Fruit fly (Drosophila melanogaster) whole organism, embryonic: Measurements from ENCODE around the gene Rh5.

Source experiments
- Adf1 ChIP-seq: fragments of 200-800 bp; sonication (Bioruptor generic); IDR thresholded peaks from 2 replicates; pipeline ENCODE4 v1.3.6; 2022; ENCODE audit warnings: missing biosample characterization, missing genetic modification characterization
- B-H2 ChIP-seq: fragments of 200-800 bp; sonication (Bioruptor generic); optimal IDR thresholded peaks from 2 replicates; lab custom pipeline; 2018; ENCODE audit warnings: missing biosample characterization, mild to moderate bottlenecking, missing genetic modification characterization
- Bdp1 ChIP-seq: fragments of 200-800 bp; sonication (Bioruptor generic); optimal IDR thresholded peaks from 3 replicates; lab custom pipeline; 2016; ENCODE audit warnings: missing biosample characterization, missing genetic modification characterization
- CG11456 ChIP-seq: fragments of 200-800 bp; sonication (Bioruptor generic); IDR thresholded peaks from 3 replicates; pipeline ENCODE4 v1.3.6; 2022; ENCODE audit warnings: missing biosample characterization, missing genetic modification characterization
- CG12769 ChIP-seq: fragments of 200-800 bp; sonication (Bioruptor generic); optimal IDR thresholded peaks from 2 replicates; lab custom pipeline; 2019; ENCODE audit warnings: missing biosample characterization, mild to moderate bottlenecking, missing genetic modification characterization, moderate library complexity
- CG13624 ChIP-seq: fragments of 200-800 bp; sonication (Bioruptor generic); optimal IDR thresholded peaks from 2 replicates; lab custom pipeline; 2016; ENCODE audit warnings: missing biosample characterization, missing genetic modification characterization
- CG1603 ChIP-seq: fragments of 200-800 bp; sonication (Bioruptor generic); optimal IDR thresholded peaks from 2 replicates; lab custom pipeline; 2019; ENCODE audit warnings: missing biosample characterization, mild to moderate bottlenecking, missing genetic modification characterization, moderate library complexity
- CG17186 ChIP-seq: fragments of 200-800 bp; sonication (Bioruptor generic); optimal IDR thresholded peaks from 3 replicates; lab custom pipeline; 2017; ENCODE audit warnings: missing biosample characterization, missing genetic modification reagents, missing genetic modification characterization
- CG1832 ChIP-seq: fragments of 200-800 bp; sonication (Bioruptor generic); optimal IDR thresholded peaks from 2 replicates; lab custom pipeline; 2017; ENCODE audit warnings: missing biosample characterization, mild to moderate bottlenecking, missing genetic modification characterization, inconsistent platforms
- CG3163 ChIP-seq: fragments of 200-800 bp; sonication (Bioruptor generic); optimal IDR thresholded peaks from 3 replicates; lab custom pipeline; 2016; ENCODE audit warnings: missing biosample characterization, missing genetic modification characterization
- CG32772 ChIP-seq: fragments of 200-800 bp; sonication (Bioruptor generic); IDR thresholded peaks from 2 replicates; pipeline ENCODE4 v1.3.6; 2022; ENCODE audit warnings: missing biosample characterization, missing genetic modification characterization
- CG34376 ChIP-seq: fragments of 200-800 bp; sonication (Bioruptor generic); optimal IDR thresholded peaks from 2 replicates; lab custom pipeline; 2018; ENCODE audit warnings: missing biosample characterization, mild to moderate bottlenecking, missing genetic modification characterization
- CG34422 ChIP-seq: fragments of 200-800 bp; sonication (Bioruptor generic); IDR thresholded peaks from 3 replicates; pipeline ENCODE4 v1.3.6; 2022; ENCODE audit warnings: missing biosample characterization, missing genetic modification characterization
- CG6175 ChIP-seq: fragments of 200-800 bp; sonication (Bioruptor generic); IDR thresholded peaks from 3 replicates; pipeline ENCODE4 v1.3.6; 2022; ENCODE audit warnings: missing biosample characterization, missing genetic modification characterization
- CG6813 ChIP-seq: fragments of 200-800 bp; sonication (Bioruptor generic); optimal IDR thresholded peaks from 2 replicates; lab custom pipeline; 2017; ENCODE audit warnings: missing biosample characterization, missing genetic modification characterization, mild to moderate bottlenecking, moderate library complexity, missing genetic modification reagents
- CG6854 ChIP-seq: fragments of 200-800 bp; sonication (Bioruptor generic); optimal IDR thresholded peaks from 3 replicates; lab custom pipeline; 2017; ENCODE audit warnings: missing biosample characterization, mild to moderate bottlenecking, missing genetic modification characterization
- CG7786 ChIP-seq: fragments of 200-800 bp; sonication (Bioruptor generic); optimal IDR thresholded peaks from 2 replicates; lab custom pipeline; 2016; ENCODE audit warnings: missing biosample characterization, missing genetic modification characterization
- CG8290 ChIP-seq, 3 experiments: fragments of 200-800 bp; sonication (Bioruptor generic); optimal IDR thresholded peaks; 2 replicates each; lab custom pipeline; 2016 to 2019; ENCODE audit warnings: missing biosample characterization in 3 of 3, missing genetic modification characterization in 3 of 3, mild to moderate bottlenecking in 2 of 3, moderate library complexity in 1 of 3
- CG8478 ChIP-seq: fragments of >200 bp; optimal IDR thresholded peaks from 2 replicates; lab custom pipeline; 2018
- CrebB ChIP-seq: fragments of 200-800 bp; sonication (Bioruptor generic); optimal IDR thresholded peaks from 3 replicates; lab custom pipeline; 2018; ENCODE audit warnings: missing biosample characterization, mild to moderate bottlenecking, missing genetic modification characterization
- Deaf1 ChIP-seq: fragments of 200-800 bp; optimal IDR thresholded peaks from 3 replicates; lab custom pipeline; 2019; ENCODE audit warnings: missing biosample characterization, mild to moderate bottlenecking, missing genetic modification characterization, moderate library complexity
- Dfd ChIP-seq, 2 experiments: fragments of >200 bp; optimal IDR thresholded peaks; 2 replicates each; lab custom pipeline; 2017; ENCODE audit warnings: missing biosample characterization in 2 of 2, missing genetic modification characterization in 2 of 2
- Dip3 ChIP-seq: fragments of 200-800 bp; sonication (Bioruptor generic); optimal IDR thresholded peaks from 3 replicates; lab custom pipeline; 2016; ENCODE audit warnings: missing biosample characterization, missing genetic modification characterization
- Drgx ChIP-seq: fragments of 200-800 bp; sonication (Bioruptor generic); IDR thresholded peaks from 2 replicates; pipeline ENCODE4 v1.3.6; 2022; ENCODE audit warnings: missing biosample characterization, missing genetic modification characterization
- Fer1 ChIP-seq: fragments of 200-800 bp; sonication (Bioruptor generic); optimal IDR thresholded peaks from 2 replicates; lab custom pipeline; 2017; ENCODE audit warnings: missing biosample characterization, mild to moderate bottlenecking, missing genetic modification characterization
- HLH3B ChIP-seq: fragments of 200-800 bp; sonication (Bioruptor generic); IDR thresholded peaks from 2 replicates; pipeline ENCODE4 v1.3.6; 2022; ENCODE audit warnings: missing biosample characterization, missing genetic modification characterization
- HLH4C ChIP-seq: fragments of 200-800 bp; sonication (Bioruptor generic); IDR thresholded peaks from 3 replicates; pipeline ENCODE4 v1.3.6; 2022; ENCODE audit warnings: missing biosample characterization, missing genetic modification characterization; ENCODE audit not compliant: partially characterized antibody
- Hmr ChIP-seq: fragments of 200-800 bp; sonication (Bioruptor generic); optimal IDR thresholded peaks from 3 replicates; lab custom pipeline; 2017; ENCODE audit warnings: mild to moderate bottlenecking, missing biosample characterization, missing genetic modification reagents, missing genetic modification characterization
- Lpt ChIP-seq: fragments of >200 bp; optimal IDR thresholded peaks from 2 replicates; lab custom pipeline; 2018; ENCODE audit warnings: missing biosample characterization, missing genetic modification characterization
- MESR4 ChIP-seq: fragments of 200-800 bp; sonication (Bioruptor generic); optimal IDR thresholded peaks from 2 replicates; lab custom pipeline; 2018; ENCODE audit warnings: missing biosample characterization, mild to moderate bottlenecking, missing genetic modification characterization, moderate library complexity
- Nf-YB ChIP-seq: fragments of 200-800 bp; sonication (Bioruptor generic); optimal IDR thresholded peaks from 3 replicates; lab custom pipeline; 2019; ENCODE audit warnings: missing biosample characterization, mild to moderate bottlenecking, missing genetic modification characterization, moderate library complexity
- Optix ChIP-seq: fragments of 200-800 bp; sonication (Bioruptor generic); IDR thresholded peaks from 3 replicates; pipeline ENCODE4 v1.3.6; 2022; ENCODE audit warnings: missing biosample characterization, missing genetic modification characterization
- cg ChIP-seq: fragments of 200-800 bp; sonication (Bioruptor generic); optimal IDR thresholded peaks from 3 replicates; lab custom pipeline; 2019; ENCODE audit warnings: missing biosample characterization, mild to moderate bottlenecking, missing genetic modification characterization, moderate library complexity
- chn ChIP-seq: fragments of 200-800 bp; sonication (Bioruptor generic); optimal IDR thresholded peaks from 2 replicates; lab custom pipeline; 2016; ENCODE audit warnings: missing biosample characterization, missing genetic modification characterization
- kni ChIP-seq: fragments of 200-800 bp; sonication (Bioruptor generic); optimal IDR thresholded peaks from 3 replicates; lab custom pipeline; 2017; ENCODE audit warnings: mild to moderate bottlenecking, missing biosample characterization, missing genetic modification reagents, missing genetic modification characterization
- knrl ChIP-seq: fragments of 200-800 bp; sonication (Bioruptor generic); IDR thresholded peaks from 3 replicates; pipeline ENCODE4 v1.3.6; 2022; ENCODE audit warnings: missing biosample characterization, missing genetic modification characterization; ENCODE audit not compliant: partially characterized antibody
- lov ChIP-seq, 2 experiments: fragments of 200-800 bp in 1 of 2; fragments of >200 bp in 1 of 2; sonication (Bioruptor generic) in 1 of 2; IDR thresholded peaks in 1 of 2; optimal IDR thresholded peaks in 1 of 2; 2 replicates in 1 of 2; 3 replicates in 1 of 2; pipeline versions ENCODE4 v1.3.6 to Lab custom; 2017 to 2022; ENCODE audit warnings: missing biosample characterization in 1 of 2, missing genetic modification characterization in 1 of 2
- oc ChIP-seq: fragments of 200-800 bp; sonication (Bioruptor generic); optimal IDR thresholded peaks from 2 replicates; lab custom pipeline; 2018; ENCODE audit warnings: missing biosample characterization, mild to moderate bottlenecking, missing genetic modification characterization, moderate library complexity
- phol ChIP-seq: fragments of 200-800 bp; sonication (Bioruptor generic); optimal IDR thresholded peaks from 3 replicates; lab custom pipeline; 2018; ENCODE audit warnings: missing biosample characterization, mild to moderate bottlenecking, missing genetic modification characterization, moderate library complexity
- repo ChIP-seq: fragments of 200-800 bp; sonication (Bioruptor generic); optimal IDR thresholded peaks from 2 replicates; lab custom pipeline; 2016; ENCODE audit warnings: missing biosample characterization, missing genetic modification characterization
- rib ChIP-seq: fragments of 200-800 bp; sonication (Bioruptor generic); IDR thresholded peaks from 2 replicates; pipeline ENCODE4 v1.3.6; 2022; ENCODE audit warnings: missing biosample characterization, missing genetic modification characterization
- schlank ChIP-seq: fragments of 200-800 bp; sonication (Bioruptor generic); optimal IDR thresholded peaks from 2 replicates; lab custom pipeline; 2018; ENCODE audit warnings: missing biosample characterization, mild to moderate bottlenecking, missing genetic modification characterization
- sisA ChIP-seq: fragments of 200-800 bp; sonication (Bioruptor generic); IDR thresholded peaks from 2 replicates; pipeline ENCODE4 v1.3.6; 2022; ENCODE audit warnings: missing biosample characterization, missing genetic modification characterization
- sna ChIP-seq: fragments of 200-800 bp; sonication (Bioruptor generic); IDR thresholded peaks from 2 replicates; pipeline ENCODE4 v1.3.6; 2022; ENCODE audit warnings: missing biosample characterization, missing genetic modification characterization; ENCODE audit not compliant: partially characterized antibody
- tio ChIP-seq: fragments of 200-800 bp; sonication (Bioruptor generic); optimal IDR thresholded peaks from 2 replicates; lab custom pipeline; 2017; ENCODE audit warnings: missing biosample characterization, missing genetic modification characterization, inconsistent platforms
- unpg ChIP-seq: fragments of 200-800 bp; sonication (Bioruptor generic); optimal IDR thresholded peaks from 3 replicates; lab custom pipeline; 2018; ENCODE audit warnings: missing biosample characterization, mild to moderate bottlenecking, missing genetic modification characterization, moderate library complexity
- vvl ChIP-seq: fragments of 200-800 bp; sonication (Bioruptor generic); IDR thresholded peaks from 2 replicates; pipeline ENCODE4 v1.3.6; 2022; ENCODE audit warnings: missing biosample characterization, missing genetic modification characterization
- zfh1 ChIP-seq: fragments of 200-800 bp; sonication (Bioruptor generic); IDR thresholded peaks from 3 replicates; pipeline ENCODE4 v1.3.6; 2022; ENCODE audit warnings: missing biosample characterization, missing genetic modification characterization

The Rh5 gene

DNA sequence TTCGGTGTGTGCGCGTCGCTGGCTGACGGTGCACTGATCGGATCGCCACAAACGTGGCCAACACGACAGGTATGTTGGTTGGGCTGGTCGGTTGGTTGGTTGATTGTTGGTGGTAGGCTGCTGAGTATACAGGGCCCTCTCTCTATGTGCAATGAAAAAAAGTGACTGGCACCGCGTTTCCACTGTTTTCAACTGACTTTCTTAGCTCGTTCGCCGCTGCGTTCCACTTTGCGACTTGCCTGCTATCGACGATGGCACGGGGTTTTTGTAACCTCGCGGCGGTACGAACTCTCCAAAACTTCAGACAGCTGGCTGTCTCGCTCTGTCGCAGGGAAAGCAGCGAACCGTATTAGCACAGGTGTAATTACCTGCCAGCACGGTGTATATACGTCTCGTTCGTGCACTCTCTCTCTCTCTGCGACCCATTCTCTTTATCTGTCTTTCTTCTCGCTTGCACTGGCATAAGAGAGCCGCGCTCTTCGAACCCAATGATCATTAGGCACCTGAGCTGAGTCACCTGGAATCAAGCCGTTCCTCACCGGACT is 37.0 kb upstream of the Rh5 start:
- no peak for TF ChIP-seq CG6813 (GFP tag; lab: Kevin White, UChicago)
- peak; percentile 92 for TF ChIP-seq CG1832 (GFP tag; lab: Kevin White, UChicago)
- TF ChIP-seq sisA (GFP tag; lab: Robert Waterston, UW): no peak
- TF ChIP-seq CG12769 (tag; lab: Kevin White, UChicago): peak; percentile 79
- TF ChIP-seq CG3163 (GFP tag; lab: Kevin White, UChicago): peak; percentile 99
- TF ChIP-seq Optix (GFP tag; lab: Robert Waterston, UW): 0 out of 3 replicates have a peak, but pooled peaks have one; percentile 35
- TF ChIP-seq CG6175 (GFP tag; lab: Robert Waterston, UW): 0 out of 3 replicates have a peak, but pooled peaks have one; percentile 56
- TF ChIP-seq unpg (GFP tag; lab: Kevin White, UChicago): peak; percentile 30
- TF ChIP-seq oc (tag; lab: Kevin White, UChicago): peak; percentile 72
- TF ChIP-seq Deaf1 (tag; lab: Kevin White, UChicago): peak; percentile 78
- TF ChIP-seq chn (GFP tag; lab: Kevin White, UChicago): peak; percentile 17
- no peak for TF ChIP-seq B-H2 (GFP tag; lab: Kevin White, UChicago)
- TF ChIP-seq HLH4C (GFP tag; lab: Robert Waterston, UW): 0 out of 3 replicates have a peak, but pooled peaks have one; percentile 39
- no peak for TF ChIP-seq Dip3 (GFP tag; lab: Kevin White, UChicago)
- no peak for TF ChIP-seq tio (GFP tag; lab: Kevin White, UChicago)
- no peak for TF ChIP-seq MESR4 (GFP tag; lab: Kevin White, UChicago)
- 0 out of 3 replicates have a peak, but pooled peaks have one; percentile 51 for TF ChIP-seq CG11456 (GFP tag; lab: Robert Waterston, UW)
- TF ChIP-seq CG1603 (tag; lab: Kevin White, UChicago): peak; percentile 9
- peak; percentile 5 for TF ChIP-seq CG6854
- peak; percentile 22 for TF ChIP-seq CrebB (tag; lab: Kevin White, UChicago)
- TF ChIP-seq repo (GFP tag; lab: Kevin White, UChicago): no peak
- TF ChIP-seq cg: peak; percentile 8
- TF ChIP-seq HLH3B (GFP tag; lab: Robert Waterston, UW): peak; percentile 47; the same call in 1 of the 2 replicates
- TF ChIP-seq phol (tag; lab: Kevin White, UChicago): no peak
- peak; percentile 53 for TF ChIP-seq Nf-YB
- TF ChIP-seq vvl: peak; percentile 56; the same call in 1 of the 2 replicates
- no peak for TF ChIP-seq lov (optimal IDR thresholded peaks at IDR 0.05; lab: Kevin White, UChicago)
- TF ChIP-seq lov (GFP tag; IDR thresholded peaks at IDR 0.05; lab: Robert Waterston, UW): 0 out of 3 replicates have a peak, but pooled peaks have one; percentile 43
- TF ChIP-seq Hmr (GFP tag; lab: Kevin White, UChicago): peak; percentile 56
- peak; percentile 56; the same call in 1 of the 3 replicates for TF ChIP-seq zfh1
- TF ChIP-seq Dfd (GFP tag; optimal IDR thresholded peaks at IDR 0.05; lab: Kevin White, UChicago): no peak
- no peak for TF ChIP-seq CG8290 (GFP tag; optimal IDR thresholded peaks at IDR 0.05; lab: Kevin White, UChicago)
- peak in 1 of 2 experiments; percentile 65 for TF ChIP-seq CG8290 (tag; optimal IDR thresholded peaks at IDR 0.05; lab: Kevin White, UChicago)
- 0 out of 2 replicates have a peak, but pooled peaks have one; percentile 18 for TF ChIP-seq Drgx
- TF ChIP-seq Adf1: peak; percentile 25; the same call in 1 of the 2 replicates
- peak; percentile 25 for TF ChIP-seq CG34376 (GFP tag; lab: Kevin White, UChicago)
- peak; percentile 44; the same call in 1 of the 3 replicates for TF ChIP-seq CG34422
- TF ChIP-seq CG7786: peak; percentile 23
- peak; percentile 92 for TF ChIP-seq CG8478 (lab: Kevin White, UChicago)
- peak; percentile 68 for TF ChIP-seq kni
- TF ChIP-seq Bdp1 (GFP tag; lab: Kevin White, UChicago): peak; percentile 17
- TF ChIP-seq rib (GFP tag; lab: Robert Waterston, UW): 0 out of 2 replicates have a peak, but pooled peaks have one; percentile 44
- TF ChIP-seq CG17186 (GFP tag; lab: Kevin White, UChicago): no peak
- TF ChIP-seq CG32772 (GFP tag; lab: Robert Waterston, UW): 0 out of 2 replicates have a peak, but pooled peaks have one; percentile 31
- TF ChIP-seq sna: 0 out of 2 replicates have a peak, but pooled peaks have one; percentile 41
- TF ChIP-seq Lpt: no peak
- TF ChIP-seq schlank: peak; percentile 17
- TF ChIP-seq knrl (GFP tag; lab: Robert Waterston, UW): peak; percentile 43; the same call in 1 of the 3 replicates
- peak; percentile 45 for TF ChIP-seq CG13624 (GFP tag; lab: Kevin White, UChicago)
- peak; percentile 14 for TF ChIP-seq Fer1 (GFP tag; lab: Kevin White, UChicago)
